Worm (Caenorhabditis elegans): ENCODE results near the gene W04H10.1.

The W04H10.1 gene

DNA sequence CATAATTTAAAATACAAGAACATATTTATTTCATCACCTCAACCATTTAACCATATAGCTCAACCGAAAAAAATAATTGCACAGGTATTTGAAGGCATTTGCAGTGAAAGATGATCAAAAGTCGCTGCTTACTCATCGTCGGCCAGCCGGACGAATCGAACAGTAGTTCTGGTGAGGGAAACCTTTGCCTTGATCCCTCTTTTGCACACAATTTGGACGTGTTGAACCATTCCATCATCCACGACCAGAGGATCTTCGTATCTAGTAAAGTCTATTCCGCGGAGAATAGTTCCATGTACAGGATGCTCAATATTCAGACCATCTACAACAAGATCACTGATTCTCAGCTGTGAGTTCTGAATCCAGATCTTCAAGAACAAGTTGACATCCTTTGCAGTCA lies 26.9 kb upstream of the W04H10.1 start (continued):
- TF ChIP-seq chd-7 (tag; optimal IDR thresholded peaks at IDR 0.05), result no peak
- 0 out of 2 replicates have a peak, but pooled peaks have one; percentile 25 for TF ChIP-seq Y56A3A.18 (GFP tag; IDR thresholded peaks at IDR 0.05)
- no peak for TF ChIP-seq B0019.2 (GFP tag; conservative IDR thresholded peaks at IDR 0.05)
- TF ChIP-seq akir-1 (GFP tag; optimal IDR thresholded peaks at IDR 0.05), result no peak
- peak; percentile 1 for TF ChIP-seq lsl-1 (GFP tag; optimal IDR thresholded peaks at IDR 0.05)
- TF ChIP-seq tbx-9 (tag; optimal IDR thresholded peaks at IDR 0.05; ENCODE audit: borderline replicate concordance), result no peak
- TF ChIP-seq ceh-79 (tag; optimal IDR thresholded peaks at IDR 0.05), result no peak

DNA sequence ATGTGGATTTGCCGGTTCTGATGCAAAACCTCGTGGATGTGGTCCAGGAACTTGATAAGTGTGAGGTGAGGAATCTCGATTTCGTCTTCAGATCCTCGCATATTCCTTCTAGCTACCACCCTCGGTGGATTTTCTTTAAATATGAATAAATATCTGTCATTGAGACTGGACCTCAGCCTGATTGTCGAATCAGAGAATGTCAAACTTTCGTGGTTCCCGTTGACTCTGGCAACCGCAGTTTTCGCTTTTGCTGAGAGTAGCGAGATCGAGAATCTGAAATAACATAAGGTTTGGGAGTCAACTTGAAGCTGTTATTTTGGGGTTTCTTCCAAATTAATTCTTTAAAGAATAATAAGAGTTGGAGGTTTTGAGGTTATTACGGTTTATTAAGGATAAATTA lies 26.2 kb upstream of the W04H10.1 start, which contains the start of gene fbxb-14:
Gene fbxb-14, minus strand, starts transcription at position 101 of the 400 bp plus-strand sequence.
- TF ChIP-seq hmg-20 (GFP tag; IDR thresholded peaks at IDR 0.05) (no peak), let-526 (GFP tag; IDR thresholded peaks at IDR 0.05) (no peak), nhr-90 (tag; optimal IDR thresholded peaks at IDR 0.05) (no peak)

DNA sequence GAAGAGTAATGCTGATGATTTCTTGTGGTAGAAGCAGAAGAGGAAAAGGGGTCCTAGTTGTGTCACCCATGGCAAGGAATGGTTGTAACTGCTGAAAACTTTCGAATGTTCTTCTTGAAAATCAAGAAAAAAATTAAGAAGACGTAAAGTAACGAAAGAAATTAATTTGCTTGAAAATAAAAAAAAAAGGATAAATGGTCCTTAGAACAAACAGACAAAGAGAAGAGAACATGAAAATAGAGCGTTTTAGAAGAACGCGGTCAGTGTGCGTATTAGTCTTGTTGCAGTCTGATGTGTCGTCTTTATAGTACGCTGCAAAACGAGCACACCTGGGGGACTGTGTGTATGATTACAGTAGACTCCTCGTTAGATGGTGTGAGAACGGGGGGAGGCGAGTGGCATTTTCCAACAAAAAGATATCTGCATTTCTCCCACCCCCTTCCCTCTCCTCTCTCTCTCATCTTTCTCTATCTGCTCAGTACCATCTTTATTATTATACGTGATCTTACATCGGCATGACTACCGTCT lies 24.5 kb upstream of the W04H10.1 start, which contains the start of the genes W08F4.12 and W08F4.13:
Gene W08F4.12, minus strand, starts transcription at position 101 of the 528 bp plus-strand sequence.
Gene W08F4.13, plus strand, starts transcription at position 478 of the 528 bp plus-strand sequence.
- TF ChIP-seq madf-3 (GFP tag; IDR thresholded peaks at IDR 0.05), result no peak

DNA sequence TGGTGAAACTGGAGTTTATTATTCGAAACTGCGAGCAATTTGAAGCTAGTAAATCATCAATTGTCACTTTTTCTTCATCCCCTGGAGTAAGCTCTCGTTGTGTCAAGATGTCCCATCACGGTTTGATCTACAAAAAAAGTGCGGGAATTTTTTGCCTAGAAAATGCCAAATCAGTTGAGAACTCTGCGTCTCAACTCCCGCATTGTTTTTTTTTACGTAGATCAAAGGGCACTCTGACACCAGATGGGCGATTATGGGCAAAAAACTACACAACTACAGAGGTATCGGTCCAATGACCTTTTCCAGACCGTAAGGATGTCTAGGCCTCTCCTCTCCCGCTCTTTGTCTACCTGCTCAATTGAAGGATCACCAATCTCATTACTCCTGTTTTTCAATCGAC lies 21.3 kb upstream of the W04H10.1 start, which contains the start of gene fbxb-34:
Gene fbxb-34, plus strand, starts transcription at position 301 of the 400 bp plus-strand sequence.
- TF ChIP-seq mcd-1 (GFP tag; IDR thresholded peaks at IDR 0.05) (no peak), zfh-2 (GFP tag; conservative IDR thresholded peaks at IDR 0.05) (no peak), F10E7.11 (tag; optimal IDR thresholded peaks at IDR 0.05) (no peak), mxl-1 (tag; optimal IDR thresholded peaks at IDR 0.05) (no peak), T07F8.4 (tag; optimal IDR thresholded peaks at IDR 0.05) (no peak), ceh-100 (GFP tag; IDR thresholded peaks at IDR 0.05) (no peak), Y79H2A.3 (GFP tag; conservative IDR thresholded peaks at IDR 0.05) (no peak), F55B11.4 (tag; optimal IDR thresholded peaks at IDR 0.05; ENCODE audit: borderline replicate concordance, insufficient read depth) (no peak), cebp-1 (GFP tag; IDR thresholded peaks at IDR 0.05) (no peak), cebp-1 (tag; optimal IDR thresholded peaks at IDR 0.05) (no peak), akir-1 (GFP tag; optimal IDR thresholded peaks at IDR 0.05) (no peak), ztf-18 (tag; optimal IDR thresholded peaks at IDR 0.05) (no peak), C06A6.2 (GFP tag; conservative IDR thresholded peaks at IDR 0.05) (no peak), dpl-1 (GFP tag; optimal IDR thresholded peaks at IDR 0.05) (no peak), ztf-22 (GFP tag; optimal IDR thresholded peaks at IDR 0.05) (no peak), lin-26 (GFP tag; IDR thresholded peaks at IDR 0.05) (no peak), K12H6.12 (tag; optimal IDR thresholded peaks at IDR 0.05) (no peak)

DNA sequence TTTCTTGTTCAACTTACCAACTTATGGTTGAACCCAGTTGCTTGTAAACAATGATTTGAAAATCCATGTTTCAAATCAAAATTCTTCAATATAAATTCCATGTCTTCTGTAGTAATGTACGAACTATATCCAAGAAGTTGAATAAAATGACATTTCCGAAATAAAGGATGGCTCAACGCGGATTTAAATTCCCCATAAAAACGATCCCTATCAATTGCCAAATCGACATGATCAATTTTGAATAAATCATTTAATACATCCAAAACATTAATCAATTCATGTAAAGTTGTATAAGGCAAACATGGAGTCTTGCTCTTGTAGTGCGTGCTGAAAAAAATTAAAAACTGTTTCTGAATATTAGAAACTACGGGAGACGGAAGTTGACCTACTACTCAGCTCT lies 17.7 kb upstream of the W04H10.1 start, which contains the start of gene W08F4.10:
Gene W08F4.10, minus strand, starts transcription at position 101 of the 400 bp plus-strand sequence.
- TF ChIP-seq nfyb-1 (GFP tag; IDR thresholded peaks at IDR 0.05) (no peak), ZK185.1 (tag; optimal IDR thresholded peaks at IDR 0.05; ENCODE audit: poor library complexity, severe bottlenecking) (no peak), ceh-79 (tag; optimal IDR thresholded peaks at IDR 0.05) (no peak), egl-18 (GFP tag; IDR thresholded peaks at IDR 0.05) (no peak), lir-1 (GFP tag; conservative IDR thresholded peaks at IDR 0.05) (no peak), F57A8.1 (GFP tag; optimal IDR thresholded peaks at IDR 0.05) (no peak), Y53G8AR.9 (GFP tag; conservative IDR thresholded peaks at IDR 0.05) (no peak), lin-26 (GFP tag; IDR thresholded peaks at IDR 0.05) (no peak), F33H1.4 (GFP tag; IDR thresholded peaks at IDR 0.05) (no peak), Y53F4B.3 (GFP tag; IDR thresholded peaks at IDR 0.05) (no peak), F52B5.7 (tag; optimal IDR thresholded peaks at IDR 0.05) (no peak), madf-6 (GFP tag; IDR thresholded peaks at IDR 0.05) (no peak), F57C9.4 (tag; optimal IDR thresholded peaks at IDR 0.05) (no peak), F10E7.11 (tag; optimal IDR thresholded peaks at IDR 0.05) (no peak), hmg-20 (GFP tag; IDR thresholded peaks at IDR 0.05) (no peak), ceh-40 (GFP tag; IDR thresholded peaks at IDR 0.05) (no peak), T26A5.8 (tag; optimal IDR thresholded peaks at IDR 0.05) (no peak), bed-1 (GFP tag; IDR thresholded peaks at IDR 0.05) (no peak), mes-4 (tag; optimal IDR thresholded peaks at IDR 0.05) (no peak)

Measured in whole organism, young adult.